Fruit fly (Drosophila melanogaster) S2 (cell line): ENCODE results near the gene Polr3F.

Source experiments
- CG8478 ChIP-seq: fragments of >200 bp; optimal IDR thresholded peaks from 2 replicates; lab custom pipeline; 2018
- CTCF ChIP-seq, 2 experiments: fragments of >200 bp; optimal IDR thresholded peaks; 2 replicates each; lab custom pipeline; 2018

DNA sequence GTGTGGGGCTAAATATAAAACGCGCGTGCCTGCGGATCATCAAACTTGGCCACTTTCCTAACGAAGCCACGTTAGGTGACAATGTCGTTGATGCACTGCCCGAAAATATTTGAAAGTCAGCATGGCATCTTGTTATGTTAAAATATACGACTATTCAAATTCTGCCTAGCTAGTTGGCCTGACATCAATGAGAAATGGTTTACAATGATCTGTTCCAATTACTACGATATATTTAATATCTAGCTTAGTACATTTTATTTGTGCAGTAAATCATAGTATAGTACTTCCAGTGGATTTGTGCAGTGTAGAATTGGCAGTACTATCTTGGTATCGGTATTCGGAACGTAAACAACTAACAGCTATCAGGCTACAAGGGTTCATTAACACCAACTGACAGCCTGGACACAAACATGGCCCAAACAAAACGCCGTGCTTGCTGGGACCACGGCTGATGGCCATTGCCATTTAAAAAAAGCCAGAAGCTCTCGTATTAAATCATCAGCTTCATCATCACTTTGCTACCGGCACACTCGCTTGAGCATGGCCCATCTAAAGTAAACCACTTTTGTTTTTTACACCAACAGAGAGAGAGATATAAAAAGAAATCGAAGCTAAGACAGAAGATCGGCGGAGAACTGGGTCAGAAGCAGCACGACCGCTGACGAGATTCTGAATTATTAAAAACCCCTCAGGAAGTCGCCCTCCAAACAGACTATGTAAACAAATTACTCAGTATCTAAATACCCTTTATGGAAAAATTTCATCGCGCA, 28.4 kb upstream of the Polr3F start:
- no peak for TF ChIP-seq CTCF (optimal IDR thresholded peaks at IDR 0.05; lab: Kevin White, UChicago)
- no peak for TF ChIP-seq CG8478 (lab: Kevin White, UChicago)
